Fruit fly (Drosophila melanogaster): ENCODE results near the gene CG43954.
A peak's percentile ranks its signal among the peaks of the same experiment; 100 is the strongest.

The CG43954 gene

dm6 chr3L:16704251-16704650, 7.2 kb downstream of the CG43954 start:
- no peak for TF ChIP-seq Sox14 (GFP tag; optimal IDR thresholded peaks at IDR 0.05)
- peak; percentile 40 for TF ChIP-seq Eip78C (GFP tag)

- no peak for TF ChIP-seq CG10631 (GFP tag; optimal IDR thresholded peaks at IDR 0.05)
- peak; percentile 25 for TF ChIP-seq fkh (GFP tag; optimal IDR thresholded peaks at IDR 0.05)
Observed at dm6 chr3L:16702866-16703265, 8.6 kb downstream of the CG43954 start.

- TF ChIP-seq fkh (GFP tag; optimal IDR thresholded peaks at IDR 0.05) (peak; percentile 60), vri (GFP tag; optimal IDR thresholded peaks at IDR 0.05) (peak; percentile 54), CG8632 (GFP tag; optimal IDR thresholded peaks at IDR 0.05) (no peak)
Observed at dm6 chr3L:16699292-16700026, 12.0 kb downstream of the CG43954 start.

- 0 out of 2 replicates have a peak, but pooled peaks have one; percentile 23 for TF ChIP-seq CG15336 (GFP tag; IDR thresholded peaks at IDR 0.05)
- TF ChIP-seq salr (GFP tag; optimal IDR thresholded peaks at IDR 0.05): no peak
- TF ChIP-seq CG8319 (GFP tag; optimal IDR thresholded peaks at IDR 0.05): no peak
- 0 out of 3 replicates have a peak, but pooled peaks have one; percentile 19 for TF ChIP-seq eg (GFP tag; IDR thresholded peaks at IDR 0.05)
- peak; percentile 3 for TF ChIP-seq CG32006 (GFP tag; optimal IDR thresholded peaks at IDR 0.05)
- no peak for TF ChIP-seq achi (GFP tag; optimal IDR thresholded peaks at IDR 0.05)
Observed at dm6 chr3L:16698089-16698488, 13.4 kb downstream of the CG43954 start.

dm6 chr3L:16697069-16697468, 14.4 kb downstream of the CG43954 start:
- TF ChIP-seq Sox102F (GFP tag; optimal IDR thresholded peaks at IDR 0.05) (peak; percentile 18), Hr39 (GFP tag; optimal IDR thresholded peaks at IDR 0.05) (peak; percentile 11), acj6 (GFP tag; optimal IDR thresholded peaks at IDR 0.05) (peak; percentile 21), Lpt (GFP tag; optimal IDR thresholded peaks at IDR 0.05) (no peak), CG10631 (GFP tag; optimal IDR thresholded peaks at IDR 0.05) (peak; percentile 17), CG32006 (GFP tag; optimal IDR thresholded peaks at IDR 0.05) (peak; percentile 57), CG16779 (tag; optimal IDR thresholded peaks at IDR 0.05) (no peak), pdm3 (GFP tag; optimal IDR thresholded peaks at IDR 0.05) (peak; percentile 5), eg (GFP tag; IDR thresholded peaks at IDR 0.05) (peak; percentile 71), dac (GFP tag; optimal IDR thresholded peaks at IDR 0.05) (no peak), CG3032 (tag; optimal IDR thresholded peaks at IDR 0.05) (no peak), CG8119 (GFP tag; IDR thresholded peaks at IDR 0.05) (peak; percentile 62), CG6276 (GFP tag; optimal IDR thresholded peaks at IDR 0.05) (peak; percentile 11), CG15336 (GFP tag; IDR thresholded peaks at IDR 0.05) (peak; percentile 76), Smox (GFP tag; optimal IDR thresholded peaks at IDR 0.05) (peak; percentile 9), salr (GFP tag; optimal IDR thresholded peaks at IDR 0.05) (peak in 1 of 2 experiments; percentile 11), OdsH (GFP tag; optimal IDR thresholded peaks at IDR 0.05) (peak; percentile 27), Met (GFP tag; optimal IDR thresholded peaks at IDR 0.05) (no peak), esn (GFP tag; optimal IDR thresholded peaks at IDR 0.05) (peak; percentile 33), achi (GFP tag; optimal IDR thresholded peaks at IDR 0.05) (peak; percentile 39), CG6163 (GFP tag; IDR thresholded peaks at IDR 0.05) (peak; percentile 22; the same call in 1 of the 3 replicates), CG34406 (GFP tag; optimal IDR thresholded peaks at IDR 0.05) (peak; percentile 47), Eip78C (GFP tag) (peak; percentile 55), CG4318 (GFP tag; optimal IDR thresholded peaks at IDR 0.05) (no peak)

dm6 chr3L:16695076-16695847, 16.2 kb downstream of the CG43954 start:
- TF ChIP-seq CG8119 (GFP tag; IDR thresholded peaks at IDR 0.05) (peak; percentile 39; the same call in 1 of the 3 replicates), Sox102F (GFP tag; optimal IDR thresholded peaks at IDR 0.05) (no peak), CG6276 (GFP tag; optimal IDR thresholded peaks at IDR 0.05) (peak; percentile 14), eg (GFP tag; IDR thresholded peaks at IDR 0.05) (0 out of 3 replicates have a peak, but pooled peaks have one; percentile 16)

Measured in whole organism, prepupa.